Worm (Caenorhabditis elegans): ENCODE measurements around the gene E02H4.5.

Gene E02H4.5

ce11 chrX:14297209-14297608 is 42.3 kb upstream of the E02H4.5 start (continued):
- TF ChIP-seq ZK337.2 (GFP tag; IDR thresholded peaks at IDR 0.05) = no peak
- peak; percentile 39 for TF ChIP-seq mxl-3 (GFP tag; optimal IDR thresholded peaks at IDR 0.05)
- peak; percentile 73 for TF ChIP-seq hmg-1.1 (GFP tag; IDR thresholded peaks at IDR 0.05)
- TF ChIP-seq ceh-82 (tag; optimal IDR thresholded peaks at IDR 0.05) = no peak
- peak; percentile 72 for TF ChIP-seq mes-2 (tag; optimal IDR thresholded peaks at IDR 0.05; ENCODE audit: poor library complexity, severe bottlenecking)
- no peak for TF ChIP-seq skn-1 (tag; optimal IDR thresholded peaks at IDR 0.05)
- no peak for TF ChIP-seq egl-27 (tag; optimal IDR thresholded peaks at IDR 0.05)
- TF ChIP-seq dmd-9 (GFP tag; IDR thresholded peaks at IDR 0.05) = no peak
- TF ChIP-seq F37D6.2 (tag; optimal IDR thresholded peaks at IDR 0.05) = peak; percentile 43
- no peak for TF ChIP-seq F10B5.3 (tag; optimal IDR thresholded peaks at IDR 0.05)
- TF ChIP-seq R02D3.7 (tag; optimal IDR thresholded peaks at IDR 0.05) = no peak
- peak; percentile 78 for TF ChIP-seq dve-1 (tag; optimal IDR thresholded peaks at IDR 0.05; ENCODE audit: insufficient read depth)
- no peak for TF ChIP-seq daf-12 (tag; optimal IDR thresholded peaks at IDR 0.05)
- no peak for TF ChIP-seq Y5F2A.4 (GFP tag; optimal IDR thresholded peaks at IDR 0.05)
- no peak for TF ChIP-seq D1046.2 (GFP tag; IDR thresholded peaks at IDR 0.05)
- no peak for TF ChIP-seq ztf-11 (tag; optimal IDR thresholded peaks at IDR 0.05)
- TF ChIP-seq gei-8 (GFP tag; optimal IDR thresholded peaks at IDR 0.05) = no peak
- TF ChIP-seq daf-19 (GFP tag; conservative IDR thresholded peaks at IDR 0.05) = no peak
- TF ChIP-seq attf-4 (tag; optimal IDR thresholded peaks at IDR 0.05) = no peak
- no peak for TF ChIP-seq ztf-7 (tag; optimal IDR thresholded peaks at IDR 0.05)
- TF ChIP-seq spr-1 (tag; optimal IDR thresholded peaks at IDR 0.05) = peak; percentile 31
- no peak for TF ChIP-seq nhr-41 (GFP tag; IDR thresholded peaks at IDR 0.05)
- peak; percentile 47 for TF ChIP-seq nhr-28 (tag; optimal IDR thresholded peaks at IDR 0.05)
- peak; percentile 34 to 65 for TF ChIP-seq hif-1 (tag; optimal IDR thresholded peaks at IDR 0.05)
- TF ChIP-seq F26F4.8 (GFP tag; conservative IDR thresholded peaks at IDR 0.05) = no peak
- TF ChIP-seq ama-1 (optimal IDR thresholded peaks at IDR 0.05) = no peak
- TF ChIP-seq nhr-25 (tag; optimal IDR thresholded peaks at IDR 0.05; ENCODE audit: borderline replicate concordance, insufficient read depth) = peak; percentile 76
- TF ChIP-seq fkh-10 (GFP tag; optimal IDR thresholded peaks at IDR 0.05) = peak; percentile 66
- peak; percentile 78 for TF ChIP-seq rbr-2 (tag; optimal IDR thresholded peaks at IDR 0.05)
- no peak for TF ChIP-seq ces-1 (GFP tag; optimal IDR thresholded peaks at IDR 0.05)
- TF ChIP-seq pqm-1 (tag; optimal IDR thresholded peaks at IDR 0.05) = no peak
- no peak for TF ChIP-seq ceh-44 (GFP tag; IDR thresholded peaks at IDR 0.05)
- TF ChIP-seq arid-1 (GFP tag; conservative IDR thresholded peaks at IDR 0.05) = no peak
- TF ChIP-seq vab-7 (GFP tag; IDR thresholded peaks at IDR 0.05) = no peak
- no peak for TF ChIP-seq ceh-32 (tag; optimal IDR thresholded peaks at IDR 0.05; ENCODE audit: poor library complexity)
- no peak for TF ChIP-seq sdz-12 (GFP tag; optimal IDR thresholded peaks at IDR 0.05)
- no peak for TF ChIP-seq lir-3 (tag; optimal IDR thresholded peaks at IDR 0.05)
- TF ChIP-seq fos-1 (tag; optimal IDR thresholded peaks at IDR 0.05) = no peak
- peak; percentile 14 to 60 for TF ChIP-seq mdl-1 (tag; optimal IDR thresholded peaks at IDR 0.05)
- peak; percentile 46; the same call in 1 of the 2 replicates for TF ChIP-seq madf-9 (GFP tag; conservative IDR thresholded peaks at IDR 0.05)
- no peak for TF ChIP-seq php-3 (GFP tag; IDR thresholded peaks at IDR 0.05)
- TF ChIP-seq nhr-10 (tag; optimal IDR thresholded peaks at IDR 0.05) = no peak
- TF ChIP-seq lin-38 (GFP tag; IDR thresholded peaks at IDR 0.05) = no peak
- no peak for TF ChIP-seq dmd-8 (GFP tag; IDR thresholded peaks at IDR 0.05)
- no peak for TF ChIP-seq zfp-2 (tag; optimal IDR thresholded peaks at IDR 0.05)
- no peak for TF ChIP-seq zip-11 (GFP tag; IDR thresholded peaks at IDR 0.05)
- TF ChIP-seq nhr-6 (tag; optimal IDR thresholded peaks at IDR 0.05) = peak; percentile 84
- TF ChIP-seq nhr-111 (GFP tag; optimal IDR thresholded peaks at IDR 0.05) = no peak
- TF ChIP-seq lin-13 (GFP tag; optimal IDR thresholded peaks at IDR 0.05) = no peak
- peak in 1 of 2 experiments; percentile 40 for TF ChIP-seq daf-16 (GFP tag; optimal IDR thresholded peaks at IDR 0.05)
- TF ChIP-seq daf-16 (tag; optimal IDR thresholded peaks at IDR 0.05) = peak; percentile 68
- no peak for TF ChIP-seq F44E2.7 (GFP tag; IDR thresholded peaks at IDR 0.05)
- no peak for TF ChIP-seq jun-1 (tag; optimal IDR thresholded peaks at IDR 0.05)
